Worm (Caenorhabditis elegans): ENCODE results near the gene K11D12.12.

Gene K11D12.12

ce11 chrV:5035058-5035457 lies 17.0 kb upstream of the K11D12.12 start, which contains the start of gene K11D12.6:
TSS of gene K11D12.6 (minus strand) at chrV:5035158.
- TF ChIP-seq Y56A3A.18 (GFP tag; IDR thresholded peaks at IDR 0.05) (no peak), ama-1 (optimal IDR thresholded peaks at IDR 0.05) (no peak), ama-1 (GFP tag; optimal IDR thresholded peaks at IDR 0.05) (no peak), hsf-1 (GFP tag; IDR thresholded peaks at IDR 0.05) (no peak)

- TF ChIP-seq Y53F4B.3 (GFP tag; IDR thresholded peaks at IDR 0.05), result no peak
- TF ChIP-seq tbp1 (GFP tag; optimal IDR thresholded peaks at IDR 0.05), result no peak
- TF ChIP-seq let-607 (tag; optimal IDR thresholded peaks at IDR 0.05), result no peak
- TF ChIP-seq F33H1.4 (GFP tag; IDR thresholded peaks at IDR 0.05), result no peak
- no peak for TF ChIP-seq Y79H2A.3 (GFP tag; conservative IDR thresholded peaks at IDR 0.05)
- TF ChIP-seq F22D6.2 (tag; optimal IDR thresholded peaks at IDR 0.05), result no peak
- TF ChIP-seq nhr-80 (tag; optimal IDR thresholded peaks at IDR 0.05), result no peak
These were observed 15.7 kb upstream of the K11D12.12 start, which contains the start of gene K11D12.7 for ce11 chrV:5036364-5036763. TSS of gene K11D12.7 (minus strand) at chrV:5036464.

ce11 chrV:5038449-5038848 lies 13.6 kb upstream of the K11D12.12 start:
- TF ChIP-seq dpl-1 (GFP tag; optimal IDR thresholded peaks at IDR 0.05) (no peak), ztf-6 (GFP tag; IDR thresholded peaks at IDR 0.05) (no peak), attf-6 (GFP tag; IDR thresholded peaks at IDR 0.05) (no peak), let-607 (tag; optimal IDR thresholded peaks at IDR 0.05) (no peak), snpc-3.4 (tag; optimal IDR thresholded peaks at IDR 0.05) (no peak), B0019.2 (GFP tag; conservative IDR thresholded peaks at IDR 0.05) (no peak), athp-1 (tag; optimal IDR thresholded peaks at IDR 0.05) (no peak), ztf-22 (GFP tag; optimal IDR thresholded peaks at IDR 0.05) (no peak), tbx-9 (tag; optimal IDR thresholded peaks at IDR 0.05; ENCODE audit: borderline replicate concordance) (no peak), egrh-3 (GFP tag; IDR thresholded peaks at IDR 0.05) (no peak), nhr-179 (tag; optimal IDR thresholded peaks at IDR 0.05) (no peak), D2030.7 (GFP tag; IDR thresholded peaks at IDR 0.05) (no peak), lin-26 (GFP tag; IDR thresholded peaks at IDR 0.05) (no peak), ceh-100 (GFP tag; IDR thresholded peaks at IDR 0.05) (no peak), fkh-3 (tag; optimal IDR thresholded peaks at IDR 0.05) (no peak)

- TF ChIP-seq Y53F4B.3 (GFP tag; IDR thresholded peaks at IDR 0.05), result no peak
- no peak for TF ChIP-seq pha-4 (tag; optimal IDR thresholded peaks at IDR 0.05)
- TF ChIP-seq mxl-1 (tag; optimal IDR thresholded peaks at IDR 0.05), result no peak
- no peak for TF ChIP-seq sea-2 (GFP tag; IDR thresholded peaks at IDR 0.05)
- TF ChIP-seq him-1 (tag; optimal IDR thresholded peaks at IDR 0.05), result no peak
- TF ChIP-seq tbp1 (GFP tag; optimal IDR thresholded peaks at IDR 0.05), result no peak
- TF ChIP-seq aptf-3 (GFP tag; IDR thresholded peaks at IDR 0.05), result no peak
- no peak for TF ChIP-seq ceh-40 (GFP tag; IDR thresholded peaks at IDR 0.05)
- no peak for TF ChIP-seq hsf-1 (GFP tag; IDR thresholded peaks at IDR 0.05)
- TF ChIP-seq cebp-1 (GFP tag; IDR thresholded peaks at IDR 0.05), result no peak
- TF ChIP-seq cebp-1 (tag; optimal IDR thresholded peaks at IDR 0.05), result no peak
- no peak for TF ChIP-seq T26A5.8 (tag; optimal IDR thresholded peaks at IDR 0.05)
- TF ChIP-seq ztf-6 (GFP tag; IDR thresholded peaks at IDR 0.05), result no peak
- TF ChIP-seq atf-7 (tag; optimal IDR thresholded peaks at IDR 0.05), result no peak
- TF ChIP-seq B0019.2 (GFP tag; conservative IDR thresholded peaks at IDR 0.05), result no peak
- no peak for TF ChIP-seq nfya-1 (tag; optimal IDR thresholded peaks at IDR 0.05; ENCODE audit: borderline replicate concordance, insufficient read depth)
These were observed 12.5 kb upstream of the K11D12.12 start, which contains the start of gene K11D12.11 for ce11 chrV:5039559-5039958. TSS of gene K11D12.11 (minus strand) at chrV:5039600.

Data from whole organism, young adult.